Worm (Caenorhabditis elegans): Measurements from ENCODE around the gene scav-3.

DNA sequence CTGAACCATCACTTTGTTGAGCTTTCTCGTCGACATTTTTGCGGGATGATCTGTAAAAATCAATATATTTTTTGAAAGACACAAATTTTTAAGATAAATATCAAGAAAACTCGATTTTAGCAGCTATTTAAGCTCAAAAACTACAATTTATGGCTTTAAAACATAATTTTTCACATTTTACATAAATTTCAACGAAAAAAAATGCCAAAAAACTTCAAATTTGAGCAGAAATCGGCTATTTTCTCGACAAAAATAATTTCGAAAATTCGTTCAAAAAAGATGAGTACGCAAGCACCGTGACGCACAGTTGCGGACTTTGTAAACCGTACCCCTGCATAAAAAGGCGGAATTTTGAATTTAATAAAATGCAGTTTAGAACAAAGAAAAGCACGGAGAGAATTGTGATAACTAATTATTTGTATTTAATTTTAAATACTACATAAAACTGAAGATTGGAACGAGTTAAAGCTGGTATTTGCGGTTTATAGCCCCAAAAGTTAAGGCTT lies 27.0 kb downstream of the scav-3 start, which contains the start of gene snr-6:
- TF ChIP-seq sdz-12 (GFP tag; optimal IDR thresholded peaks at IDR 0.05) (no peak), aly-2 (tag; optimal IDR thresholded peaks at IDR 0.05) (no peak), mdl-1 (tag; optimal IDR thresholded peaks at IDR 0.05) (no peak), lin-39 (tag; optimal IDR thresholded peaks at IDR 0.05) (no peak), nhr-76 (tag; optimal IDR thresholded peaks at IDR 0.05) (no peak), gei-8 (GFP tag; optimal IDR thresholded peaks at IDR 0.05) (no peak), cey-2 (tag; optimal IDR thresholded peaks at IDR 0.05; ENCODE audit: borderline replicate concordance, insufficient read depth) (no peak), unc-62 (GFP tag; optimal IDR thresholded peaks at IDR 0.05 in 1 of 2) (no peak), unc-62 (tag; optimal IDR thresholded peaks at IDR 0.05) (no peak), fkh-10 (GFP tag; optimal IDR thresholded peaks at IDR 0.05) (no peak), madf-5 (GFP tag; IDR thresholded peaks at IDR 0.05) (no peak)

Data from whole organism, L4 larva.